Worm (Caenorhabditis elegans): ENCODE measurements around the gene cut-6.

- TF ChIP-seq flt-1 (GFP tag; IDR thresholded peaks at IDR 0.05) = no peak
- no peak for TF ChIP-seq ama-1 (optimal IDR thresholded peaks at IDR 0.05)
- TF ChIP-seq sea-1 (GFP tag; conservative IDR thresholded peaks at IDR 0.05) = no peak
- no peak for TF ChIP-seq hnd-1 (tag; optimal IDR thresholded peaks at IDR 0.05)
- no peak for TF ChIP-seq pes-1 (GFP tag; IDR thresholded peaks at IDR 0.05)
- TF ChIP-seq tra-4 (tag; optimal IDR thresholded peaks at IDR 0.05) = no peak
These were observed 8.2 kb upstream of the cut-6 start for ce11 chrIII:10903009-10903609.

Measured in whole organism, early embryonic.